Fruit fly (Drosophila melanogaster) whole organism, wandering third instar larva: ENCODE results near the gene CG9682.

ENCODE experiments used
- Abd-B ChIP-seq: fragments of >200 bp; optimal IDR thresholded peaks from 2 replicates; lab custom pipeline; 2017; ENCODE audit warnings: missing biosample characterization, missing genetic modification characterization
- CG32264 ChIP-seq: fragments of 200-800 bp; sonication (Bioruptor generic); optimal IDR thresholded peaks from 2 replicates; lab custom pipeline; 2016; ENCODE audit warnings: missing biosample characterization, missing genetic modification characterization
- CG9705 ChIP-seq: fragments of 200-800 bp; sonication (Bioruptor generic); optimal IDR thresholded peaks from 2 replicates; lab custom pipeline; 2018; ENCODE audit warnings: missing biosample characterization, mild to moderate bottlenecking, missing genetic modification characterization
- Dfd ChIP-seq: fragments of >200 bp; optimal IDR thresholded peaks from 2 replicates; lab custom pipeline; 2017; ENCODE audit warnings: missing biosample characterization, missing genetic modification characterization
- Dif ChIP-seq: fragments of 200-275, 200-300 bp; sonication (Bioruptor generic); optimal IDR thresholded peaks from 2 replicates; lab custom pipeline; 2018; ENCODE audit warnings: missing biosample characterization, missing genetic modification characterization; ENCODE audit not compliant: partially characterized antibody
- GATAd ChIP-seq: sonication (Bioruptor generic); optimal IDR thresholded peaks from 2 replicates; lab custom pipeline; 2016; ENCODE audit warnings: missing biosample characterization, missing genetic modification characterization
- HLH106 ChIP-seq: fragments of 200-800 bp; optimal IDR thresholded peaks from 3 replicates; lab custom pipeline; 2019; ENCODE audit warnings: missing biosample characterization, mild to moderate bottlenecking, missing genetic modification characterization, moderate library complexity
- Hnf4 ChIP-seq: fragments of 200-800 bp; sonication (Bioruptor generic); optimal IDR thresholded peaks from 2 replicates; lab custom pipeline; 2016; ENCODE audit warnings: missing biosample characterization, mild to moderate bottlenecking, missing genetic modification characterization
- Hr78 ChIP-seq: fragments of >200 bp; optimal IDR thresholded peaks from 2 replicates; lab custom pipeline; 2017; ENCODE audit warnings: missing biosample characterization, missing genetic modification characterization
- Hr83 ChIP-seq: fragments of 200-300 bp; sonication (Bioruptor generic); optimal IDR thresholded peaks from 2 replicates; lab custom pipeline; 2016; ENCODE audit warnings: missing biosample characterization, mild to moderate bottlenecking, missing genetic modification characterization, moderate library complexity; ENCODE audit not compliant: poor library complexity, severe bottlenecking
- Mio ChIP-seq: sonication (Bioruptor generic); optimal IDR thresholded peaks from 2 replicates; lab custom pipeline; 2016; ENCODE audit warnings: missing biosample characterization, missing genetic modification characterization
- Myc ChIP-seq: fragments of >200 bp; optimal IDR thresholded peaks from 2 replicates; lab custom pipeline; 2017
- N ChIP-seq: fragments of >200 bp; optimal IDR thresholded peaks from 2 replicates; lab custom pipeline; 2018; ENCODE audit warnings: missing biosample characterization, missing external identifiers, missing genetic modification characterization
- OdsH ChIP-seq: fragments of 200-800 bp; sonication (Bioruptor generic); optimal IDR thresholded peaks from 2 replicates; lab custom pipeline; 2016; ENCODE audit warnings: missing biosample characterization, mild to moderate bottlenecking, missing genetic modification characterization
- Rel ChIP-seq, 2 experiments: fragments of 200-800 bp; sonication (Bioruptor generic) in 1 of 2; optimal IDR thresholded peaks; 2 replicates in 1 of 2; 3 replicates in 1 of 2; lab custom pipeline; 2016 to 2019; ENCODE audit warnings: mild to moderate bottlenecking in 2 of 2, missing biosample characterization in 2 of 2, missing genetic modification characterization in 2 of 2, moderate library complexity in 1 of 2
- Sp1 ChIP-seq: fragments of 200-800 bp; sonication (Bioruptor generic); optimal IDR thresholded peaks from 3 replicates; lab custom pipeline; 2019; ENCODE audit warnings: missing biosample characterization, mild to moderate bottlenecking, missing genetic modification characterization, moderate library complexity
- Vsx2 ChIP-seq: fragments of 200-300, 225-300 bp; sonication (Bioruptor generic); optimal IDR thresholded peaks from 2 replicates; lab custom pipeline; 2018; ENCODE audit warnings: missing biosample characterization, missing genetic modification characterization; ENCODE audit not compliant: partially characterized antibody
- br ChIP-seq: fragments of 200-800 bp; sonication (Bioruptor generic); optimal IDR thresholded peaks from 2 replicates; lab custom pipeline; 2016; ENCODE audit warnings: missing biosample characterization, missing genetic modification characterization
- brk ChIP-seq: fragments of 200-800 bp; sonication (Bioruptor generic); optimal IDR thresholded peaks from 2 replicates; lab custom pipeline; 2016; ENCODE audit warnings: missing biosample characterization, mild to moderate bottlenecking, missing genetic modification characterization
- dl ChIP-seq, 2 experiments: fragments of 175-275, 200-275 bp in 1 of 2; fragments of 200-275 bp in 1 of 2; sonication (Bioruptor generic); optimal IDR thresholded peaks; lab custom pipeline; 2018; ENCODE audit warnings: mild to moderate bottlenecking in 2 of 2, missing biosample characterization in 2 of 2, missing genetic modification characterization in 2 of 2, moderate library complexity in 2 of 2; ENCODE audit not compliant: partially characterized antibody in 2 of 2, insufficient read depth in 1 of 2
- dmrt93B ChIP-seq: fragments of 200-800 bp; sonication (Bioruptor generic); optimal IDR thresholded peaks from 2 replicates; lab custom pipeline; 2018; ENCODE audit warnings: missing biosample characterization, mild to moderate bottlenecking, missing genetic modification characterization
- dsf ChIP-seq: sonication (Bioruptor generic); optimal IDR thresholded peaks from 2 replicates; lab custom pipeline; 2016; ENCODE audit warnings: missing biosample characterization, missing genetic modification characterization, borderline replicate concordance
- ey ChIP-seq: fragments of 200-800 bp; sonication (Bioruptor generic); optimal IDR thresholded peaks from 2 replicates; lab custom pipeline; 2016; ENCODE audit warnings: missing biosample characterization, missing genetic modification characterization
- foxo ChIP-seq, 2 experiments: fragments of 200-800 bp; sonication (Bioruptor generic); optimal IDR thresholded peaks; 2 replicates in 1 of 2; 3 replicates in 1 of 2; lab custom pipeline; 2016 to 2017; ENCODE audit warnings: missing biosample characterization in 2 of 2, missing genetic modification characterization in 2 of 2
- fru ChIP-seq: fragments of 200-800 bp; sonication (Bioruptor generic); optimal IDR thresholded peaks from 3 replicates; lab custom pipeline; 2016; ENCODE audit warnings: missing biosample characterization, mild to moderate bottlenecking, missing genetic modification characterization
- h ChIP-seq: fragments of 200-800 bp; sonication (Bioruptor generic); optimal IDR thresholded peaks from 3 replicates; lab custom pipeline; 2016; ENCODE audit warnings: missing biosample characterization, mild to moderate bottlenecking, missing genetic modification characterization
- jim ChIP-seq: fragments of 175-275, 200-325 bp; sonication (Bioruptor generic); optimal IDR thresholded peaks from 2 replicates; lab custom pipeline; 2016; ENCODE audit warnings: missing biosample characterization, mild to moderate bottlenecking, missing genetic modification characterization
- lola ChIP-seq: fragments of >200 bp; optimal IDR thresholded peaks from 2 replicates; lab custom pipeline; 2017; ENCODE audit warnings: missing biosample characterization, missing genetic modification characterization
- psq ChIP-seq: fragments of 200-800 bp; sonication (Bioruptor generic); optimal IDR thresholded peaks from 3 replicates; lab custom pipeline; 2017; ENCODE audit warnings: missing biosample characterization, mild to moderate bottlenecking, missing genetic modification characterization, moderate library complexity
- rgr ChIP-seq: fragments of 200-800 bp; sonication (Bioruptor generic); optimal IDR thresholded peaks from 3 replicates; lab custom pipeline; 2016; ENCODE audit warnings: missing biosample characterization, mild to moderate bottlenecking, missing genetic modification characterization
- sage ChIP-seq: fragments of 200-800 bp; sonication (Bioruptor generic); optimal IDR thresholded peaks from 2 replicates; lab custom pipeline; 2016; ENCODE audit warnings: missing biosample characterization, mild to moderate bottlenecking, missing genetic modification characterization
- sv ChIP-seq: fragments of 200-800 bp; sonication (Bioruptor generic); optimal IDR thresholded peaks from 3 replicates; lab custom pipeline; 2016; ENCODE audit warnings: missing biosample characterization, missing genetic modification characterization
- tai ChIP-seq: sonication (Bioruptor generic); optimal IDR thresholded peaks from 2 replicates; lab custom pipeline; 2016; ENCODE audit warnings: missing biosample characterization, missing genetic modification characterization
- usp ChIP-seq: fragments of >200 bp; optimal IDR thresholded peaks from 2 replicates; lab custom pipeline; 2017; ENCODE audit warnings: missing biosample characterization, missing genetic modification characterization
- woc ChIP-seq: sonication (Bioruptor generic); optimal IDR thresholded peaks from 2 replicates; lab custom pipeline; 2016; ENCODE audit warnings: missing biosample characterization, mild to moderate bottlenecking, missing genetic modification characterization

The CG9682 gene

DNA sequence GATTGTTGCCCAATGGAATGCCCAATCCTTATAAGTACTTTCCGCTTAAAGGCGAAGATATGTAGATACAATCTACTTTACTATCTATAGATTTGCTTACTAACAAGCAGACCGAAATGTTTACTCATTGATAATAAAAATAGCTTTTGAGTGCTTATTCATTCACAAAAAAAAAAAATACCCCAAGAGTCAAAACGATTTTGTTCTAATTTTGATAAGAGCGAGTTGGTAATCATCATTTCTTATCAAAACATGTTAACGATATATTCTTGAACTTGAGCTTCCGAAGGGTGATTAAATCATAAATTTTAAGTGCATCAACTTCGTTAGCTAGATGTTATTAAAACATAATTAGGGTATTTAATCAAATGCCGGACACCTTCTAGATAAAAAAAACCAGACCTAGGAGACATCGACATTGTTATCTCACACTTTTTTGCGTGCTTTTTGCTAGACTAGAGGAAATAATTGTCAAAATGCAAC, at the start of gene CG9682:
CG9682 (plus strand) TSS at position 433 of the 483 bp plus-strand sequence.
- no peak for TF ChIP-seq HLH106 (tag; lab: Kevin White, UChicago)
- TF ChIP-seq Rel (GFP tag; optimal IDR thresholded peaks at IDR 0.05; lab: Kevin White, UChicago), result no peak
- TF ChIP-seq Rel (tag; optimal IDR thresholded peaks at IDR 0.05; lab: Kevin White, UChicago), result no peak
- TF ChIP-seq CG9705 (GFP tag; lab: Kevin White, UChicago), result no peak
- no peak for TF ChIP-seq N (GFP tag; lab: Kevin White, UChicago)
- no peak for TF ChIP-seq tai (GFP tag; lab: Kevin White, UChicago)
- no peak for TF ChIP-seq Dfd (GFP tag; lab: Kevin White, UChicago)
- no peak for TF ChIP-seq Sp1
- TF ChIP-seq lola, result no peak
- no peak for TF ChIP-seq h
- TF ChIP-seq Hr78 (GFP tag; lab: Kevin White, UChicago), result no peak
- TF ChIP-seq Dif (GFP tag; lab: Kevin White, UChicago), result no peak
- no peak for TF ChIP-seq Hr83 (GFP tag; lab: Kevin White, UChicago)
- TF ChIP-seq fru (GFP tag; lab: Kevin White, UChicago), result no peak
- TF ChIP-seq dl (GFP tag; optimal IDR thresholded peaks at IDR 0.05; lab: Kevin White, UChicago; ENCODE audit: insufficient read depth in 1 of 2, partially characterized antibody in 2 of 2), result no peak
- TF ChIP-seq Vsx2 (GFP tag; lab: Kevin White, UChicago), result no peak
- no peak for TF ChIP-seq ey (GFP tag; lab: Kevin White, UChicago)
- TF ChIP-seq dmrt93B, result no peak
- TF ChIP-seq Abd-B (GFP tag; lab: Kevin White, UChicago), result no peak
- TF ChIP-seq, all 38 proteins: peak for 0

DNA sequence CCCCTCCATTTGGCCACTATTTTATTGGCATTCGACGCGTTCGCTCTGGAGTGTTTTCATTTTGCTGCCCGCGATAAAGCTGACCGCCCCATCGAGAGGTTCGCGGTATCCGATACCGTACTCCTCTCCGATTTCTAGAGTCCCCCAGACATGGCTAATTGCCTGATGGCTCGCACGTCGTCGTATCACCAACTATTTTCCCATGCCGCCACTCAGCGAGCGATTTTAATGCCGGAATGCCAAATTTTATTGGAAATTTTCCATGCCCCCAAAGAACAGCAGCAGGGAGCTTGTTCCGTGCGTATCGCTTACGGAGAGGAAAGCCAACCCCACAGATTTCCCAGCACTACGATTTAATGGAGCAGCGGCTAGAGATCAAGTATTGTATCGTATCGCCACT, 49.7 kb upstream of the CG9682 start:
- no peak for TF ChIP-seq br
- no peak for TF ChIP-seq GATAd (GFP tag; lab: Kevin White, UChicago)
- no peak for TF ChIP-seq ey (GFP tag; lab: Kevin White, UChicago)
- no peak for TF ChIP-seq Dfd (GFP tag; lab: Kevin White, UChicago)
- no peak for TF ChIP-seq usp
- TF ChIP-seq OdsH (GFP tag; lab: Kevin White, UChicago), result no peak
- no peak for TF ChIP-seq rgr (GFP tag; lab: Kevin White, UChicago)
- no peak for TF ChIP-seq Hnf4 (GFP tag; lab: Kevin White, UChicago)
- TF ChIP-seq Abd-B (GFP tag; lab: Kevin White, UChicago), result no peak
- no peak for TF ChIP-seq dsf (GFP tag; lab: Kevin White, UChicago)
- TF ChIP-seq Dif (GFP tag; lab: Kevin White, UChicago), result no peak
- TF ChIP-seq Sp1, result no peak
- TF ChIP-seq dmrt93B, result no peak
- no peak for TF ChIP-seq Vsx2 (GFP tag; lab: Kevin White, UChicago)
- no peak for TF ChIP-seq h
- no peak for TF ChIP-seq CG9705 (GFP tag; lab: Kevin White, UChicago)
- TF ChIP-seq CG32264, result no peak
- TF ChIP-seq Mio (GFP tag; lab: Kevin White, UChicago), result no peak

DNA sequence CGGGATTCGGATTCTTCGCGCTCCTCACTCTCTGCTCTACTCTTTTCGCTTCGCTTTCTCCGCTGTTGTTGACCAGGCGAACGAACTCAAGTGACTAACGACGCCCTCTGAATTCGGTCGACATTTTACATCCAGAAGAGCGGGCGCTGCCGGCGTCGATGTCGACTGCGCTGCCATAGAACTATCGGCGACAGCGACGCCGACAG, 47.9 kb upstream of the CG9682 start, which contains the start of gene CG9743:
CG9743 (minus strand) TSS at position 101 of the 206 bp plus-strand sequence.
- no peak for TF ChIP-seq psq
- TF ChIP-seq dl (GFP tag; optimal IDR thresholded peaks at IDR 0.05; lab: Kevin White, UChicago; ENCODE audit: insufficient read depth in 1 of 2, partially characterized antibody in 2 of 2), result no peak
- no peak for TF ChIP-seq Vsx2 (GFP tag; lab: Kevin White, UChicago)
- TF ChIP-seq ey (GFP tag; lab: Kevin White, UChicago), result no peak
- no peak for TF ChIP-seq jim (GFP tag; lab: Kevin White, UChicago)
- no peak for TF ChIP-seq N (GFP tag; lab: Kevin White, UChicago)

DNA sequence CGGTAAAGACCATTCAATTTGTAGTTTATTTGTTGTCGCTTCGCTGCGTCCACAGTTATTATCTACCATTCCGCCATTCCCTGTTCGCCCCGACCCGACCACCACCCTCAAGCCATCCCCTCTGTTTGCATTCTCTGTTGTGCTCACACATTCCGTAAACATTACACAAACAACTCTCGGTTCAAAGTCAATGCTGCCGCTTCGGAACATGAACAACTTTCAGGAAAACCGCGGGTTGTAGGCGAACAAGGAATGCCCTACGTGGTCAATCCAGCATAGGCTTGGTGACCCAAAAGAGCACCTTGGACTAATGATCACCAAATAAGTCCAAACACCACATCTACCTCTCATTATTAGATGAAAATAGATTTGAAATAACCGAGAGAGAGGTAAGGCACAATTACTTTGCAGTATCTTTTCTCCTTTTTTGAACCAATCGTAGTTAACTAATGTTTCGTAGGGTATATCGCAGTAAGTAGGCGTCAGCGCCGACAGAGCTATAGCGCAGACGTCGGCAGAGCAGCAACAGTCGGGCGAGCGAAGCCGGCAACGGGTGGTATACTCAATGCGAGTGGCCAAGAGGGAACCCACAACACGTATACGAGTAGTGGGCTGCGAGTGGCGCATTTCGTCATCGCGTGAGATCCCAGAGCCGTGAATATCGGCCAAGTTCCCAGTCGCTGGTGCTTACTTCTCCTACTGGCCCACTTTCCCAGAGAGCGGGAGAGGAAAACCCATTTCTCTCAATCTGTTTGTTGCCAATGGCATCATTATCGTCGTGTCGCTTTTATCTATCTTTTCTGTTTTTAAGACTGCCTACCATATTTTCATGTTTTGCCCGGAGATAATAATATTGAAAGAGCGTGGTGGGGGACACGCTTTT, 47.4 kb upstream of the CG9682 start:
- peak; percentile 75 for TF ChIP-seq h
- TF ChIP-seq CG32264, result peak; percentile 23
- peak; percentile 56 for TF ChIP-seq HLH106 (tag; lab: Kevin White, UChicago)
- TF ChIP-seq br, result peak; percentile 61
- TF ChIP-seq Abd-B (GFP tag; lab: Kevin White, UChicago), result no peak
- TF ChIP-seq dsf (GFP tag; lab: Kevin White, UChicago), result no peak
- TF ChIP-seq dmrt93B, result peak; percentile 40
- peak; percentile 43 for TF ChIP-seq OdsH (GFP tag; lab: Kevin White, UChicago)
- no peak for TF ChIP-seq dl (GFP tag; optimal IDR thresholded peaks at IDR 0.05; lab: Kevin White, UChicago; ENCODE audit: insufficient read depth in 1 of 2, partially characterized antibody in 2 of 2)
- no peak for TF ChIP-seq Vsx2 (GFP tag; lab: Kevin White, UChicago)
- TF ChIP-seq ey (GFP tag; lab: Kevin White, UChicago), result peak; percentile 55
- no peak for TF ChIP-seq Mio (GFP tag; lab: Kevin White, UChicago)
- TF ChIP-seq fru (GFP tag; lab: Kevin White, UChicago), result peak; percentile 90
- peak; percentile 86 for TF ChIP-seq sv (GFP tag; lab: Kevin White, UChicago)
- TF ChIP-seq rgr (GFP tag; lab: Kevin White, UChicago), result peak; percentile 36
- TF ChIP-seq foxo (GFP tag; optimal IDR thresholded peaks at IDR 0.05; lab: Kevin White, UChicago), result peak; percentile 5 to 74
- peak; percentile 23 for TF ChIP-seq Sp1
- no peak for TF ChIP-seq Dfd (GFP tag; lab: Kevin White, UChicago)
- TF ChIP-seq woc (GFP tag; lab: Kevin White, UChicago), result peak; percentile 34
- TF ChIP-seq Rel (GFP tag; optimal IDR thresholded peaks at IDR 0.05; lab: Kevin White, UChicago), result no peak
- no peak for TF ChIP-seq Rel (tag; optimal IDR thresholded peaks at IDR 0.05; lab: Kevin White, UChicago)
- no peak for TF ChIP-seq sage (GFP tag; lab: Kevin White, UChicago)
- no peak for TF ChIP-seq Hnf4 (GFP tag; lab: Kevin White, UChicago)
- TF ChIP-seq Hr78 (GFP tag; lab: Kevin White, UChicago), result no peak
- no peak for TF ChIP-seq CG9705 (GFP tag; lab: Kevin White, UChicago)
- TF ChIP-seq psq, result peak; percentile 43
- no peak for TF ChIP-seq Myc (lab: Kevin White, UChicago)
- no peak for TF ChIP-seq brk (GFP tag; lab: Kevin White, UChicago)
- TF ChIP-seq Dif (GFP tag; lab: Kevin White, UChicago), result no peak
- no peak for TF ChIP-seq GATAd (GFP tag; lab: Kevin White, UChicago)
